Fruit fly (Drosophila melanogaster) whole organism, embryonic: Measurements from ENCODE around the gene Setx.

Source experiments
- CG10274 ChIP-seq: fragments of 200-800 bp; sonication (Bioruptor generic); optimal IDR thresholded peaks from 3 replicates; lab custom pipeline; 2017; ENCODE audit warnings: missing biosample characterization, mild to moderate bottlenecking, missing genetic modification characterization
- CG11504 ChIP-seq: fragments of 200-800 bp; sonication (Bioruptor generic); optimal IDR thresholded peaks from 3 replicates; lab custom pipeline; 2019; ENCODE audit warnings: missing biosample characterization, mild to moderate bottlenecking, missing genetic modification characterization, moderate library complexity
- CG11560 ChIP-seq: fragments of 200-800 bp; sonication (Bioruptor generic); IDR thresholded peaks from 3 replicates; pipeline ENCODE4 v1.3.6; 2022; ENCODE audit warnings: missing biosample characterization, missing genetic modification characterization
- CG11695 ChIP-seq: fragments of 200-800 bp; sonication (Bioruptor generic); IDR thresholded peaks from 3 replicates; pipeline ENCODE4 v1.3.6; 2022; ENCODE audit warnings: missing biosample characterization, missing genetic modification characterization
- CG12391 ChIP-seq: fragments of 200-800 bp; sonication (Bioruptor generic); optimal IDR thresholded peaks from 3 replicates; lab custom pipeline; 2018; ENCODE audit warnings: missing biosample characterization, mild to moderate bottlenecking, missing genetic modification characterization, moderate library complexity
- CG13123 ChIP-seq: fragments of 200-800 bp; sonication (Bioruptor generic); optimal IDR thresholded peaks from 2 replicates; lab custom pipeline; 2016; ENCODE audit warnings: missing biosample characterization, missing genetic modification characterization
- CG14667 ChIP-seq: fragments of 200-800 bp; sonication (Bioruptor generic); IDR thresholded peaks from 2 replicates; pipeline ENCODE4 v1.3.6; 2022; ENCODE audit warnings: missing biosample characterization, missing genetic modification characterization
- CG16813 ChIP-seq: fragments of 200-800 bp; sonication (Bioruptor generic); IDR thresholded peaks from 3 replicates; pipeline ENCODE4 v1.3.6; 2022; ENCODE audit warnings: missing biosample characterization, missing genetic modification characterization; ENCODE audit not compliant: partially characterized antibody
- CG17568 ChIP-seq: fragments of 200-800 bp; sonication (Bioruptor generic); optimal IDR thresholded peaks from 2 replicates; lab custom pipeline; 2018; ENCODE audit warnings: missing biosample characterization, mild to moderate bottlenecking, missing genetic modification characterization, moderate library complexity
- CG18599 ChIP-seq: fragments of 200-800 bp; sonication (Bioruptor generic); optimal IDR thresholded peaks from 3 replicates; lab custom pipeline; 2017; ENCODE audit warnings: missing biosample characterization, missing genetic modification characterization, mild to moderate bottlenecking, moderate library complexity, missing genetic modification reagents
- CG18619 ChIP-seq: fragments of 200-800 bp; sonication (Bioruptor generic); optimal IDR thresholded peaks from 3 replicates; lab custom pipeline; 2017; ENCODE audit warnings: missing biosample characterization, mild to moderate bottlenecking, missing genetic modification characterization
- CG2129 ChIP-seq: fragments of 200-800 bp; sonication (Bioruptor generic); IDR thresholded peaks from 2 replicates; pipeline ENCODE4 v1.3.6; 2022; ENCODE audit warnings: missing biosample characterization, missing genetic modification characterization; ENCODE audit not compliant: partially characterized antibody
- CG31388 ChIP-seq: fragments of 200-800 bp; sonication (Bioruptor generic); optimal IDR thresholded peaks from 2 replicates; lab custom pipeline; 2016; ENCODE audit warnings: missing biosample characterization, missing genetic modification characterization
- CG3281 ChIP-seq: fragments of 200-800 bp; sonication (Bioruptor generic); optimal IDR thresholded peaks from 3 replicates; lab custom pipeline; 2017; ENCODE audit warnings: missing biosample characterization, mild to moderate bottlenecking, missing genetic modification characterization
- CG3407 ChIP-seq: fragments of 200-800 bp; sonication (Bioruptor generic); optimal IDR thresholded peaks from 2 replicates; lab custom pipeline; 2018; ENCODE audit warnings: missing biosample characterization, mild to moderate bottlenecking, missing genetic modification characterization
- CG4707 ChIP-seq: fragments of 200-800 bp; sonication (Bioruptor generic); optimal IDR thresholded peaks from 2 replicates; lab custom pipeline; 2018; ENCODE audit warnings: missing biosample characterization, mild to moderate bottlenecking, missing genetic modification characterization, moderate library complexity
- CG6175 ChIP-seq: fragments of 200-800 bp; sonication (Bioruptor generic); IDR thresholded peaks from 3 replicates; pipeline ENCODE4 v1.3.6; 2022; ENCODE audit warnings: missing biosample characterization, missing genetic modification characterization
- CG8388 ChIP-seq: fragments of 200-800 bp; sonication (Bioruptor generic); optimal IDR thresholded peaks from 2 replicates; lab custom pipeline; 2019; ENCODE audit warnings: missing biosample characterization, mild to moderate bottlenecking, missing genetic modification characterization, moderate library complexity
- CG8924 ChIP-seq: fragments of 200-800 bp; optimal IDR thresholded peaks from 3 replicates; lab custom pipeline; 2019; ENCODE audit warnings: missing biosample characterization, mild to moderate bottlenecking, missing genetic modification characterization, moderate library complexity
- CG9727 ChIP-seq: fragments of 200-800 bp; sonication (Bioruptor generic); optimal IDR thresholded peaks from 3 replicates; lab custom pipeline; 2017; ENCODE audit warnings: missing biosample characterization, mild to moderate bottlenecking, missing genetic modification characterization
- CG9876 ChIP-seq: fragments of 200-800 bp; sonication (Bioruptor generic); optimal IDR thresholded peaks from 2 replicates; lab custom pipeline; 2016; ENCODE audit warnings: missing biosample characterization, missing genetic modification characterization
- CHES-1-like ChIP-seq: fragments of 200-800 bp; sonication (Bioruptor generic); optimal IDR thresholded peaks from 2 replicates; lab custom pipeline; 2016; ENCODE audit warnings: missing biosample characterization, missing genetic modification characterization
- Lim3 ChIP-seq: fragments of 200-800 bp; sonication (Bioruptor generic); IDR thresholded peaks from 2 replicates; pipeline ENCODE4 v1.3.6; 2022; ENCODE audit warnings: missing biosample characterization, missing genetic modification characterization
- MBD-R2 ChIP-seq: fragments of 200-800 bp; sonication (Bioruptor generic); IDR thresholded peaks from 2 replicates; pipeline ENCODE4 v1.3.6; 2022; ENCODE audit warnings: missing biosample characterization, missing genetic modification characterization
- MESR4 ChIP-seq: fragments of 200-800 bp; sonication (Bioruptor generic); optimal IDR thresholded peaks from 2 replicates; lab custom pipeline; 2018; ENCODE audit warnings: missing biosample characterization, mild to moderate bottlenecking, missing genetic modification characterization, moderate library complexity
- Myb ChIP-seq: fragments of 200-800 bp; sonication (Bioruptor generic); optimal IDR thresholded peaks from 2 replicates; lab custom pipeline; 2016; ENCODE audit warnings: missing biosample characterization, missing genetic modification characterization
- NC2β ChIP-seq: fragments of 200-800 bp; sonication (Bioruptor generic); optimal IDR thresholded peaks from 2 replicates; lab custom pipeline; 2016; ENCODE audit warnings: missing biosample characterization, missing genetic modification characterization
- Nf-YA ChIP-seq: fragments of 200-800 bp; sonication (Bioruptor generic); IDR thresholded peaks from 2 replicates; pipeline ENCODE4 v1.3.6; 2022; ENCODE audit warnings: missing biosample characterization, missing genetic modification characterization
- Nf-YB ChIP-seq: fragments of 200-800 bp; sonication (Bioruptor generic); optimal IDR thresholded peaks from 3 replicates; lab custom pipeline; 2019; ENCODE audit warnings: missing biosample characterization, mild to moderate bottlenecking, missing genetic modification characterization, moderate library complexity
- Side ChIP-seq: fragments of 200-800 bp; sonication (Bioruptor generic); optimal IDR thresholded peaks from 2 replicates; lab custom pipeline; 2016; ENCODE audit warnings: missing biosample characterization, missing genetic modification characterization
- Usf ChIP-seq: fragments of 200-800 bp; sonication (Bioruptor generic); optimal IDR thresholded peaks from 2 replicates; lab custom pipeline; 2017; ENCODE audit warnings: missing genotype, missing biosample characterization, missing genetic modification characterization
- Xrp1 ChIP-seq: fragments of 200-800 bp; sonication (Bioruptor generic); IDR thresholded peaks from 2 replicates; pipeline ENCODE4 v1.3.6; 2022; ENCODE audit warnings: missing biosample characterization, missing genetic modification characterization
- ap ChIP-seq: fragments of 200-800 bp; sonication (Bioruptor generic); IDR thresholded peaks from 2 replicates; pipeline ENCODE4 v1.3.6; 2022; ENCODE audit warnings: missing biosample characterization, missing genetic modification characterization
- az2 ChIP-seq: fragments of 200-800 bp; sonication (Bioruptor generic); optimal IDR thresholded peaks from 3 replicates; lab custom pipeline; 2016; ENCODE audit warnings: missing biosample characterization, missing genetic modification characterization
- cg ChIP-seq: fragments of 200-800 bp; sonication (Bioruptor generic); optimal IDR thresholded peaks from 3 replicates; lab custom pipeline; 2019; ENCODE audit warnings: missing biosample characterization, mild to moderate bottlenecking, missing genetic modification characterization, moderate library complexity
- ci ChIP-seq: fragments of 200-800 bp; sonication (Bioruptor generic); IDR thresholded peaks from 3 replicates; pipeline ENCODE4 v1.3.6; 2022; ENCODE audit warnings: missing biosample characterization, missing genetic modification characterization
- crc ChIP-seq: fragments of 200-800 bp; sonication (Bioruptor generic); optimal IDR thresholded peaks from 2 replicates; lab custom pipeline; 2016; ENCODE audit warnings: missing biosample characterization, missing genetic modification characterization
- emc ChIP-seq: fragments of 200-800 bp; sonication (Bioruptor generic); optimal IDR thresholded peaks from 2 replicates; lab custom pipeline; 2016; ENCODE audit warnings: missing biosample characterization, missing genetic modification characterization
- ewg ChIP-seq: fragments of 200-800 bp; sonication (Bioruptor generic); optimal IDR thresholded peaks from 3 replicates; lab custom pipeline; 2017; ENCODE audit warnings: mild to moderate bottlenecking, missing biosample characterization, missing genetic modification reagents, missing genetic modification characterization
- fd64A ChIP-seq: fragments of 200-800 bp; sonication (Bioruptor generic); optimal IDR thresholded peaks from 3 replicates; lab custom pipeline; 2018; ENCODE audit warnings: missing biosample characterization, mild to moderate bottlenecking, missing genetic modification characterization
- fd96Cb ChIP-seq: fragments of 200-800 bp; sonication (Bioruptor generic); optimal IDR thresholded peaks from 2 replicates; lab custom pipeline; 2018; ENCODE audit warnings: missing biosample characterization, mild to moderate bottlenecking, missing genetic modification characterization, moderate library complexity
- grau ChIP-seq: fragments of 200-800 bp; optimal IDR thresholded peaks from 3 replicates; lab custom pipeline; 2019; ENCODE audit warnings: missing biosample characterization, mild to moderate bottlenecking, missing genetic modification characterization, moderate library complexity
- ind ChIP-seq: fragments of 200-800 bp; sonication (Bioruptor generic); optimal IDR thresholded peaks from 3 replicates; lab custom pipeline; 2016; ENCODE audit warnings: missing biosample characterization, missing genetic modification characterization
- jumu ChIP-seq: fragments of 200-800 bp; sonication (Bioruptor generic); optimal IDR thresholded peaks from 3 replicates; lab custom pipeline; 2016; ENCODE audit warnings: missing biosample characterization, missing genetic modification characterization
- klu ChIP-seq: fragments of 200-800 bp; sonication (Bioruptor generic); IDR thresholded peaks from 2 replicates; pipeline ENCODE4 v1.3.6; 2022; ENCODE audit warnings: missing biosample characterization, missing genetic modification characterization
- lab ChIP-seq: fragments of 200-800 bp; sonication (Bioruptor generic); optimal IDR thresholded peaks from 3 replicates; lab custom pipeline; 2017; ENCODE audit warnings: missing biosample characterization, missing genetic modification characterization, mild to moderate bottlenecking, moderate library complexity, missing genetic modification reagents
- org-1 ChIP-seq: fragments of 200-800 bp; sonication (Bioruptor generic); optimal IDR thresholded peaks from 2 replicates; lab custom pipeline; 2017; ENCODE audit warnings: missing biosample characterization, missing genetic modification characterization
- peb ChIP-seq: fragments of 200-800 bp; sonication (Bioruptor generic); IDR thresholded peaks from 2 replicates; pipeline ENCODE4 v1.3.6; 2022; ENCODE audit warnings: missing biosample characterization, missing genetic modification characterization
- pita ChIP-seq: fragments of 200-800 bp; sonication (Bioruptor generic); optimal IDR thresholded peaks from 2 replicates; lab custom pipeline; 2017; ENCODE audit warnings: missing biosample characterization, mild to moderate bottlenecking, missing genetic modification characterization
- sqz ChIP-seq: fragments of 200-800 bp; sonication (Bioruptor generic); optimal IDR thresholded peaks from 3 replicates; lab custom pipeline; 2018; ENCODE audit warnings: missing biosample characterization, mild to moderate bottlenecking, missing genetic modification characterization
- trh ChIP-seq: fragments of 200-800 bp; sonication (Bioruptor generic); optimal IDR thresholded peaks from 2 replicates; lab custom pipeline; 2016; ENCODE audit warnings: missing biosample characterization, missing genetic modification characterization

Setx gene

dm6 chr3L:8137448-8137906 is at the start of gene Setx, which contains the start of gene mus301 (continued):
- no peak for TF ChIP-seq CG17568 (GFP tag; lab: Kevin White, UChicago)
- peak; percentile 74 for TF ChIP-seq NC2β (GFP tag; lab: Kevin White, UChicago)
- TF ChIP-seq CG14667 = peak; percentile 66
- peak; percentile 85 for TF ChIP-seq CHES-1-like
- TF ChIP-seq CG3281 = peak; percentile 80
- TF ChIP-seq az2 (GFP tag; lab: Kevin White, UChicago) = peak; percentile 77
- peak; percentile 9 for TF ChIP-seq CG10274 (GFP tag; lab: Kevin White, UChicago)
- TF ChIP-seq CG3407 (GFP tag; lab: Kevin White, UChicago) = peak; percentile 59
- no peak for TF ChIP-seq MESR4 (GFP tag; lab: Kevin White, UChicago)
- peak; percentile 72 for TF ChIP-seq klu (GFP tag; lab: Robert Waterston, UW)
- TF ChIP-seq org-1 = peak; percentile 5
- peak; percentile 52 for TF ChIP-seq Usf (GFP tag; lab: Kevin White, UChicago)
- no peak for TF ChIP-seq CG2129
- TF ChIP-seq trh (GFP tag; lab: Kevin White, UChicago) = peak; percentile 69
- TF ChIP-seq peb = no peak; the same call in 1 of the 2 replicates
- peak; percentile 71 for TF ChIP-seq emc (GFP tag; lab: Kevin White, UChicago)
- TF ChIP-seq CG9876 (GFP tag; lab: Kevin White, UChicago) = peak; percentile 81
- no peak for TF ChIP-seq lab (GFP tag; lab: Kevin White, UChicago)
- TF ChIP-seq CG8924 = no peak
- TF ChIP-seq CG11695 (GFP tag; lab: Robert Waterston, UW) = peak; percentile 59
- peak; percentile 58; the same call in 1 of the 3 replicates for TF ChIP-seq ci
- TF ChIP-seq Side (GFP tag; lab: Kevin White, UChicago) = peak; percentile 62
- peak; percentile 60; the same call in 1 of the 3 replicates for TF ChIP-seq CG11560
- TF ChIP-seq Xrp1 (GFP tag; lab: Robert Waterston, UW) = peak; percentile 79
- TF ChIP-seq CG16813 (GFP tag; lab: Robert Waterston, UW) = no peak
- TF ChIP-seq ap = peak; percentile 20; the same call in 1 of the 2 replicates
- TF ChIP-seq crc (GFP tag; lab: Kevin White, UChicago) = peak; percentile 47
- peak; percentile 77 for TF ChIP-seq CG18619 (GFP tag; lab: Kevin White, UChicago)
- peak; percentile 66 for TF ChIP-seq ewg (GFP tag; lab: Kevin White, UChicago)
- peak; percentile 81 for TF ChIP-seq ind (GFP tag; lab: Kevin White, UChicago)
- peak; percentile 55 for TF ChIP-seq CG31388 (GFP tag; lab: Kevin White, UChicago)
- peak; percentile 71; the same call in 2 of the 3 replicates for TF ChIP-seq CG6175 (GFP tag; lab: Robert Waterston, UW)
- peak; percentile 30 for TF ChIP-seq Nf-YB (GFP tag; lab: Kevin White, UChicago)
- TF ChIP-seq sqz (GFP tag; lab: Kevin White, UChicago) = no peak
- peak; percentile 83 for TF ChIP-seq Myb (GFP tag; lab: Kevin White, UChicago)
- TF ChIP-seq pita = peak; percentile 84
- no peak for TF ChIP-seq Lim3
- no peak for TF ChIP-seq cg (GFP tag; lab: Kevin White, UChicago)
- peak; percentile 82 for TF ChIP-seq CG12391
- peak; percentile 66 for TF ChIP-seq fd96Cb (tag; lab: Kevin White, UChicago)
- peak; percentile 82 for TF ChIP-seq jumu (GFP tag; lab: Kevin White, UChicago)
- no peak for TF ChIP-seq CG18599 (GFP tag; lab: Kevin White, UChicago)
- TF ChIP-seq CG13123 = peak; percentile 75
- no peak for TF ChIP-seq CG11504
- no peak for TF ChIP-seq fd64A (GFP tag; lab: Kevin White, UChicago)
- peak; percentile 51 for TF ChIP-seq CG8388 (GFP tag; lab: Kevin White, UChicago)
- peak; percentile 96 for TF ChIP-seq MBD-R2 (GFP tag; lab: Robert Waterston, UW)
- TF ChIP-seq CG9727 = peak; percentile 82
- TF ChIP-seq grau (tag; lab: Kevin White, UChicago) = peak; percentile 75
- no peak for TF ChIP-seq CG4707 (GFP tag; lab: Kevin White, UChicago)
- TF ChIP-seq Nf-YA (GFP tag; lab: Robert Waterston, UW) = no peak
